Worm (Caenorhabditis elegans): ENCODE measurements around the gene B0252.3.

The B0252.3 gene

ce11 chrII:6939873-6940272, 32.3 kb upstream of the B0252.3 start:
- TF ChIP-seq hpl-2 (GFP tag; optimal IDR thresholded peaks at IDR 0.05) (no peak), lin-14 (GFP tag; optimal IDR thresholded peaks at IDR 0.05) (peak; percentile 3)

- TF ChIP-seq zip-4 (GFP tag; optimal IDR thresholded peaks at IDR 0.05), result no peak
- TF ChIP-seq sup-37 (GFP tag; optimal IDR thresholded peaks at IDR 0.05), result no peak
- peak; percentile 2 for TF ChIP-seq fkh-8 (tag; optimal IDR thresholded peaks at IDR 0.05)
- TF ChIP-seq dsc-1 (tag; optimal IDR thresholded peaks at IDR 0.05), result peak; percentile 32
- TF ChIP-seq lin-15B (tag; optimal IDR thresholded peaks at IDR 0.05), result no peak
Measured at ce11 chrII:6937057-6937456, 29.5 kb upstream of the B0252.3 start.

- TF ChIP-seq nhr-71 (tag; optimal IDR thresholded peaks at IDR 0.05) (peak; percentile 4), lsy-2 (tag; optimal IDR thresholded peaks at IDR 0.05) (no peak), efl-1 (optimal IDR thresholded peaks at IDR 0.05) (no peak), efl-1 (GFP tag; optimal IDR thresholded peaks at IDR 0.05 in 1 of 2) (peak in 1 of 2 experiments; percentile 71)
Measured at ce11 chrII:6936528-6936927, 29.0 kb upstream of the B0252.3 start.

- TF ChIP-seq nhr-11 (tag; optimal IDR thresholded peaks at IDR 0.05) (no peak), unc-86 (tag; optimal IDR thresholded peaks at IDR 0.05) (peak; percentile 36), jun-1 (tag; optimal IDR thresholded peaks at IDR 0.05) (no peak), tlp-1 (tag; optimal IDR thresholded peaks at IDR 0.05) (no peak), ceh-8 (GFP tag; optimal IDR thresholded peaks at IDR 0.05) (no peak), xbp-1 (tag; optimal IDR thresholded peaks at IDR 0.05) (no peak), F16B12.6 (tag; optimal IDR thresholded peaks at IDR 0.05) (no peak), ztf-11 (tag; optimal IDR thresholded peaks at IDR 0.05) (peak in 1 of 2 experiments; percentile 50), C04F5.9 (tag; optimal IDR thresholded peaks at IDR 0.05) (no peak), fkh-10 (GFP tag; optimal IDR thresholded peaks at IDR 0.05) (no peak), unc-130 (tag; optimal IDR thresholded peaks at IDR 0.05) (no peak), Y116A8C.19 (tag; optimal IDR thresholded peaks at IDR 0.05; ENCODE audit: borderline replicate concordance) (no peak), hlh-17 (GFP tag; optimal IDR thresholded peaks at IDR 0.05; ENCODE audit: borderline replicate concordance) (no peak), nhr-90 (tag; optimal IDR thresholded peaks at IDR 0.05; ENCODE audit: poor library complexity) (no peak), mdl-1 (tag; optimal IDR thresholded peaks at IDR 0.05) (no peak), lir-3 (tag; optimal IDR thresholded peaks at IDR 0.05; ENCODE audit: poor library complexity) (no peak), ets-5 (GFP tag; IDR thresholded peaks at IDR 0.05) (no peak), mab-9 (GFP tag; IDR thresholded peaks at IDR 0.05) (no peak), nhr-77 (tag; optimal IDR thresholded peaks at IDR 0.05) (no peak), ceh-90 (tag; optimal IDR thresholded peaks at IDR 0.05) (no peak), snpc-4 (tag; optimal IDR thresholded peaks at IDR 0.05) (no peak), dsc-1 (tag; optimal IDR thresholded peaks at IDR 0.05) (peak; percentile 41), grh-1 (GFP tag; IDR thresholded peaks at IDR 0.05) (no peak), lin-13 (GFP tag; optimal IDR thresholded peaks at IDR 0.05) (no peak), sox-4 (tag; optimal IDR thresholded peaks at IDR 0.05) (no peak), efl-1 (optimal IDR thresholded peaks at IDR 0.05) (no peak), efl-1 (GFP tag; optimal IDR thresholded peaks at IDR 0.05 in 1 of 2) (peak in 1 of 2 experiments; percentile 88), egl-13 (tag; optimal IDR thresholded peaks at IDR 0.05) (peak; percentile 19), ztf-4 (tag; optimal IDR thresholded peaks at IDR 0.05) (no peak), nhr-20 (tag; optimal IDR thresholded peaks at IDR 0.05) (no peak), tbx-2 (tag; optimal IDR thresholded peaks at IDR 0.05) (peak; percentile 29), fos-1 (tag; optimal IDR thresholded peaks at IDR 0.05) (no peak), ama-1 (optimal IDR thresholded peaks at IDR 0.05) (no peak), nhr-28 (tag; optimal IDR thresholded peaks at IDR 0.05) (no peak), rnt-1 (tag; optimal IDR thresholded peaks at IDR 0.05) (no peak), mef-2 (tag; optimal IDR thresholded peaks at IDR 0.05) (no peak), unc-30 (tag; optimal IDR thresholded peaks at IDR 0.05) (no peak), lin-35 (GFP tag; optimal IDR thresholded peaks at IDR 0.05) (no peak), unc-62 (GFP tag; optimal IDR thresholded peaks at IDR 0.05) (no peak), sptf-1 (tag; optimal IDR thresholded peaks at IDR 0.05) (no peak), nhr-47 (tag; optimal IDR thresholded peaks at IDR 0.05) (no peak)
Measured at ce11 chrII:6935975-6936374, 28.4 kb upstream of the B0252.3 start.

Data from whole organism, L1 larva.